Worm (Caenorhabditis elegans): ENCODE measurements around the gene ddn-2.

ddn-2 gene

DNA sequence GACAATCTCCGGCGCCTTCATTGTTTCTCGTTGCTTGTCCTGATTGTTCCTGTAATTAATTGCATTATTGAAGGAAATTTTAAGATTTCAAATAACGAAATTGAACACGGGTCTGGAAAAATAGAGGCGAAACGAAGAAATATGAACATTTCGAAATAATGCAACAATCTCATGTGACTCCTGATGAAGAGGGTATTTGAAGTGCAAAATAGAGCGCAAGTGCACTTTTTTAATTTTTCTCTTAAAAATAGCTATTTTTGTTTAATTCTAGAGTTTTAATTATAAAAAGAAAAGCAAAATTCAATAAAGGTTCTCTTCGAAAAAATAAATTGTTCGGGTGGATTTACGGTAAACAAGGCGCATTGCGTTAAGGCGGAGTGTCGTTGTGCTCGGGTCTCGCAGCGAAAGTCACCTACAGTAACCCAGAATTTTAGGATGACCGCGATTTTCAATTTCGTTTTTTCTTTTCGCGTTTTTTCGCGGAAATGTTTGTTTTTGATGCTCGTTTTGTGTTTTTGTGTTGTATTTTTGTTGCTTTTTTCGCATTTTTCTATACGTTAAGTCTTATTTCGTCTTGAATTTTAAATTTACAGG is 10.2 kb downstream of the ddn-2 start, which contains the start of the genes F58G1.2 and wago-4 (continued):
- TF ChIP-seq cebp-1 (GFP tag; IDR thresholded peaks at IDR 0.05) (no peak), cebp-1 (tag; optimal IDR thresholded peaks at IDR 0.05) (peak; percentile 51), ets-4 (GFP tag; optimal IDR thresholded peaks at IDR 0.05) (no peak), F33H1.4 (GFP tag; IDR thresholded peaks at IDR 0.05) (peak; percentile 96), snpc-1.3 (tag; optimal IDR thresholded peaks at IDR 0.05; ENCODE audit: insufficient read depth) (peak; percentile 53), dox-1 (GFP tag; IDR thresholded peaks at IDR 0.05) (peak; percentile 82), D2030.7 (GFP tag; IDR thresholded peaks at IDR 0.05) (peak; percentile 86), rpc-1 (optimal IDR thresholded peaks at IDR 0.05) (no peak), rpc-1 (tag; optimal IDR thresholded peaks at IDR 0.05) (no peak), unc-130 (GFP tag; optimal IDR thresholded peaks at IDR 0.05) (peak; percentile 10), hsf-1 (GFP tag; IDR thresholded peaks at IDR 0.05) (peak; percentile 79), ZK185.1 (tag; optimal IDR thresholded peaks at IDR 0.05; ENCODE audit: poor library complexity, severe bottlenecking) (no peak), Y53F4B.3 (GFP tag; IDR thresholded peaks at IDR 0.05) (peak; percentile 36; the same call in 1 of the 2 replicates), snpc-4 (GFP tag; optimal IDR thresholded peaks at IDR 0.05) (no peak), snpc-4 (tag; optimal IDR thresholded peaks at IDR 0.05) (peak in 3 of 4 experiments; percentile 26 to 50 (median 30)), ztf-28 (GFP tag; IDR thresholded peaks at IDR 0.05) (0 out of 2 replicates have a peak, but pooled peaks have one; percentile 70), lsl-1 (GFP tag; optimal IDR thresholded peaks at IDR 0.05) (peak; percentile 94), bed-1 (GFP tag; IDR thresholded peaks at IDR 0.05) (no peak), ceh-58 (GFP tag; IDR thresholded peaks at IDR 0.05) (no peak), xnd-1 (tag; optimal IDR thresholded peaks at IDR 0.05) (peak; percentile 71), tbp1 (GFP tag; optimal IDR thresholded peaks at IDR 0.05) (peak; percentile 46)

DNA sequence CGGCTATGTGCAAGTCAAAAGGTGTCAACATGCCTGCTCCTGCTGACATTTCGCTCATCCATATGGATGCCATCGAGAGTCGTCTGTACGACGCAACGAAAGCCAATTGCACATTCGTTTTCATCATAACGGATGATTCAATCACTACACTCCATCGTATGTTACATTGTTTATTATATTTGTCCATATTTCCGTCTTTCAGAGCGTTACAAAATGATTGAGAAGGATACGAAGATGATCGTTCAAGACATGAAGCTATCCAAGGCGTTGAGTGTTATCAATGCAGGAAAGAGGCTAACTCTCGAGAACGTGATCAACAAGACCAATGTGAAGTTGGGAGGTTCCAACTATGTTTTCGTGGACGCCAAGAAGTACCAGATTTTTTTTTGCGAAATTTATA is 12.6 kb downstream of the ddn-2 start:
- TF ChIP-seq ama-1 (optimal IDR thresholded peaks at IDR 0.05) (no peak), ama-1 (GFP tag; optimal IDR thresholded peaks at IDR 0.05) (no peak), mes-4 (tag; optimal IDR thresholded peaks at IDR 0.05) (no peak), nhr-80 (tag; optimal IDR thresholded peaks at IDR 0.05) (no peak), nhr-120 (GFP tag; IDR thresholded peaks at IDR 0.05) (no peak), ZK185.1 (tag; optimal IDR thresholded peaks at IDR 0.05; ENCODE audit: poor library complexity, severe bottlenecking) (no peak), unc-130 (GFP tag; optimal IDR thresholded peaks at IDR 0.05) (no peak), ztf-18 (tag; optimal IDR thresholded peaks at IDR 0.05) (no peak), F37B4.10 (GFP tag; IDR thresholded peaks at IDR 0.05) (no peak), madf-10 (tag; optimal IDR thresholded peaks at IDR 0.05) (no peak), rpc-1 (optimal IDR thresholded peaks at IDR 0.05) (no peak), rpc-1 (tag; optimal IDR thresholded peaks at IDR 0.05) (no peak), snpc-3.4 (tag; optimal IDR thresholded peaks at IDR 0.05) (no peak), B0019.2 (GFP tag; conservative IDR thresholded peaks at IDR 0.05) (no peak)

DNA sequence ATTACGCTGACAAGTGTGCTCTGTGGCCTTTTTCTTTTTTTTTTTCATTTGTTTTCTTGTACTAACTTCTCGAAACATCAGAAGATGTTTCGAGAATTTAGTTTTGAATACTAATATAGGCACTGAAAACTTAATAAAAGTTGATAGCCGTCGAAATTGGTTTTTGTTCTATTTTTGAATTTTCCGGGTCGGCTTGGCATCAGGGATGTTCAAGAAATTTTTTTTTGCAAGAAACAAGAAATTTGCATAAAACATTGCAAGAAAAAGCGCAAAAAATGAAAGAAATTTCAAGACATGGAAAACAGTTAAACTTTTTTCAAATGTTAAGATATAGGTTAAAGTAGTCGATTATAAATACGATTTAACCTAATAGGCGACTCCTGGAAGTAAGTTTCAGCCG is 14.3 kb downstream of the ddn-2 start:
- peak; percentile 30 for TF ChIP-seq lin-54 (GFP tag; optimal IDR thresholded peaks at IDR 0.05)
- peak; percentile 33 for TF ChIP-seq T26A5.8 (tag; optimal IDR thresholded peaks at IDR 0.05)
- no peak for TF ChIP-seq Y95B8A.8 (GFP tag; IDR thresholded peaks at IDR 0.05)
- TF ChIP-seq ceh-79 (tag; optimal IDR thresholded peaks at IDR 0.05) = no peak
- 0 out of 2 replicates have a peak, but pooled peaks have one; percentile 14 for TF ChIP-seq ceh-100 (GFP tag; IDR thresholded peaks at IDR 0.05)
- peak; percentile 46 for TF ChIP-seq xnd-1 (tag; optimal IDR thresholded peaks at IDR 0.05)
- no peak for TF ChIP-seq let-607 (tag; optimal IDR thresholded peaks at IDR 0.05)
- TF ChIP-seq snpc-3.4 (tag; optimal IDR thresholded peaks at IDR 0.05) = peak; percentile 24
- TF ChIP-seq F55B11.4 (tag; optimal IDR thresholded peaks at IDR 0.05; ENCODE audit: borderline replicate concordance, insufficient read depth) = no peak
- TF ChIP-seq ceh-40 (GFP tag; IDR thresholded peaks at IDR 0.05) = no peak
- no peak for TF ChIP-seq F23B12.7 (tag; optimal IDR thresholded peaks at IDR 0.05; ENCODE audit: insufficient read depth)
- TF ChIP-seq attf-6 (GFP tag; IDR thresholded peaks at IDR 0.05) = 0 out of 2 replicates have a peak, but pooled peaks have one; percentile 63
- no peak for TF ChIP-seq lin-40 (tag; optimal IDR thresholded peaks at IDR 0.05)
- peak in 1 of 2 experiments; percentile 45 for TF ChIP-seq rec-8 (tag; optimal IDR thresholded peaks at IDR 0.05)
- TF ChIP-seq madf-6 (GFP tag; IDR thresholded peaks at IDR 0.05) = peak; percentile 69
- no peak for TF ChIP-seq mes-4 (tag; optimal IDR thresholded peaks at IDR 0.05)
- TF ChIP-seq ztf-25 (GFP tag; IDR thresholded peaks at IDR 0.05) = 0 out of 2 replicates have a peak, but pooled peaks have one; percentile 11
- TF ChIP-seq ztf-28 (GFP tag; IDR thresholded peaks at IDR 0.05) = no peak
- peak; percentile 91 for TF ChIP-seq hrde-1 (tag; optimal IDR thresholded peaks at IDR 0.05; ENCODE audit: borderline replicate concordance)

All from whole organism, young adult.